Fruit fly (Drosophila melanogaster) S2 (cell line): ENCODE measurements around the gene caup.

Experiments used
- CG8478 ChIP-seq: fragments of >200 bp; optimal IDR thresholded peaks from 2 replicates; lab custom pipeline; 2018
- CTCF ChIP-seq, 2 experiments: fragments of >200 bp; optimal IDR thresholded peaks; 2 replicates each; lab custom pipeline; 2018

DNA sequence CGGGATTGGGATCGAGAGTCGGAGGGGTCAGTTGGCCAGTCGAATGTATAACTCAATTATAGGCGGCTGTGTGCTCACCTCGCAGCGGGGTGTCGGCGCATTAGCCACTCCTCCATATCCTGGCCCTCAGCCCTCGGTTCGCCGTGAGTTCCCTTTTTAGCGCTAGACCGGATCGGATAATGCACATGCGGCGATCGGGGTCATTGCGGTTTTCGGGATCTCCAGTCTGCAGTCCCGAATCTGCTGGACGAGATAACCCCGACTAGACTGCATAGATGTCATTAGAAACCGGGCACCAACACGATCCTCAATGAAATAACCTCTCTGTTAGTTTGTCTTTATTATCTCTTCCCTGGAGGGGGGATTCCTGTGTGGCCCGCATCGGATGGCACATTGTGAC lies 37.9 kb downstream of the caup start:
- TF ChIP-seq CG8478 (lab: Kevin White, UChicago), result no peak
- TF ChIP-seq CTCF (optimal IDR thresholded peaks at IDR 0.05; lab: Kevin White, UChicago), result no peak
